Fruit fly (Drosophila melanogaster) whole organism, embryonic: ENCODE results near the gene CG12680.

Experiments
- Atf-2 ChIP-seq: fragments of 200-800 bp; sonication (Bioruptor generic); optimal IDR thresholded peaks from 2 replicates; lab custom pipeline; 2016; ENCODE audit warnings: missing biosample characterization, missing genetic modification characterization
- Atf6 ChIP-seq: fragments of 200-800 bp; sonication (Bioruptor generic); IDR thresholded peaks from 2 replicates; pipeline ENCODE4 v1.3.6; 2022; ENCODE audit warnings: missing biosample characterization, missing genetic modification characterization
- CG12659 ChIP-seq: fragments of 200-800 bp; sonication (Bioruptor generic); optimal IDR thresholded peaks from 3 replicates; lab custom pipeline; 2017; ENCODE audit warnings: mild to moderate bottlenecking, missing biosample characterization, missing genetic modification reagents, missing genetic modification characterization
- CG13123 ChIP-seq: fragments of 200-800 bp; sonication (Bioruptor generic); optimal IDR thresholded peaks from 2 replicates; lab custom pipeline; 2016; ENCODE audit warnings: missing biosample characterization, missing genetic modification characterization
- CG13624 ChIP-seq: fragments of 200-800 bp; sonication (Bioruptor generic); optimal IDR thresholded peaks from 2 replicates; lab custom pipeline; 2016; ENCODE audit warnings: missing biosample characterization, missing genetic modification characterization
- CG16863 ChIP-seq: fragments of 200-800 bp; sonication (Bioruptor generic); optimal IDR thresholded peaks from 3 replicates; lab custom pipeline; 2016; ENCODE audit warnings: missing biosample characterization, missing genetic modification characterization
- CG17385 ChIP-seq: fragments of 200-800 bp; sonication (Bioruptor generic); optimal IDR thresholded peaks from 3 replicates; lab custom pipeline; 2018; ENCODE audit warnings: missing biosample characterization, mild to moderate bottlenecking, missing genetic modification characterization
- CG17568 ChIP-seq: fragments of 200-800 bp; sonication (Bioruptor generic); optimal IDR thresholded peaks from 2 replicates; lab custom pipeline; 2018; ENCODE audit warnings: missing biosample characterization, mild to moderate bottlenecking, missing genetic modification characterization, moderate library complexity
- CG17912 ChIP-seq: fragments of 200-800 bp; sonication (Bioruptor generic); optimal IDR thresholded peaks from 2 replicates; lab custom pipeline; 2018; ENCODE audit warnings: missing biosample characterization, mild to moderate bottlenecking, missing genetic modification characterization
- CG2875 ChIP-seq: fragments of 200-800 bp; sonication (Bioruptor generic); optimal IDR thresholded peaks from 2 replicates; lab custom pipeline; 2017; ENCODE audit warnings: missing biosample characterization, mild to moderate bottlenecking, missing genetic modification characterization, missing genetic modification reagents
- CG32767 ChIP-seq: fragments of 200-800 bp; sonication (Bioruptor generic); IDR thresholded peaks from 2 replicates; pipeline ENCODE4 v1.3.6; 2022; ENCODE audit warnings: missing biosample characterization, missing genetic modification characterization
- CG3407 ChIP-seq: fragments of 200-800 bp; sonication (Bioruptor generic); optimal IDR thresholded peaks from 2 replicates; lab custom pipeline; 2018; ENCODE audit warnings: missing biosample characterization, mild to moderate bottlenecking, missing genetic modification characterization
- CG3726 ChIP-seq: fragments of 200-800 bp; sonication (Bioruptor generic); IDR thresholded peaks from 3 replicates; pipeline ENCODE4, ENCODE4 v1.3.6; 2022; ENCODE audit warnings: missing biosample characterization, missing genetic modification characterization
- CG3847 ChIP-seq: fragments of 200-800 bp; sonication (Bioruptor generic); IDR thresholded peaks from 2 replicates; pipeline ENCODE4 v1.3.6; 2022; ENCODE audit warnings: missing biosample characterization, missing genetic modification characterization
- CG3995 ChIP-seq: fragments of 200-800 bp; sonication (Bioruptor generic); optimal IDR thresholded peaks from 3 replicates; lab custom pipeline; 2016; ENCODE audit warnings: missing biosample characterization, missing genetic modification characterization
- CG4360 ChIP-seq: fragments of 200-800 bp; sonication (Bioruptor generic); IDR thresholded peaks from 2 replicates; pipeline ENCODE4 v1.3.6; 2022; ENCODE audit warnings: missing biosample characterization, missing genetic modification characterization
- CG4424 ChIP-seq: fragments of 200-800 bp; sonication (Bioruptor generic); optimal IDR thresholded peaks from 3 replicates; lab custom pipeline; 2016; ENCODE audit warnings: missing biosample characterization, missing genetic modification characterization
- CG4730 ChIP-seq: fragments of 200-800 bp; sonication (Bioruptor generic); IDR thresholded peaks from 2 replicates; pipeline ENCODE4 v1.3.6; 2022; ENCODE audit warnings: missing biosample characterization, missing genetic modification characterization
- CG9609 ChIP-seq: fragments of 200-800 bp; sonication (Bioruptor generic); optimal IDR thresholded peaks from 3 replicates; lab custom pipeline; 2016; ENCODE audit warnings: missing biosample characterization, missing genetic modification characterization
- CG9932 ChIP-seq: fragments of 200-800 bp; sonication (Bioruptor generic); IDR thresholded peaks from 2 replicates; pipeline ENCODE4 v1.3.6; 2022; ENCODE audit warnings: missing biosample characterization, missing genetic modification characterization
- CHES-1-like ChIP-seq: fragments of 200-800 bp; sonication (Bioruptor generic); optimal IDR thresholded peaks from 2 replicates; lab custom pipeline; 2016; ENCODE audit warnings: missing biosample characterization, missing genetic modification characterization
- D19A ChIP-seq: fragments of 200-800 bp; optimal IDR thresholded peaks from 3 replicates; lab custom pipeline; 2019; ENCODE audit warnings: missing biosample characterization, mild to moderate bottlenecking, missing genetic modification characterization, moderate library complexity
- Dip3 ChIP-seq: fragments of 200-800 bp; sonication (Bioruptor generic); optimal IDR thresholded peaks from 3 replicates; lab custom pipeline; 2016; ENCODE audit warnings: missing biosample characterization, missing genetic modification characterization
- Eip74EF ChIP-seq, 2 experiments: fragments of 200-800 bp in 1 of 2; fragments of >200 bp in 1 of 2; sonication (Bioruptor generic) in 1 of 2; optimal IDR thresholded peaks; 2 replicates each; lab custom pipeline; 2017 to 2019; ENCODE audit warnings: missing biosample characterization in 2 of 2, missing genetic modification characterization in 2 of 2, mild to moderate bottlenecking in 1 of 2, moderate library complexity in 1 of 2
- Ets65A ChIP-seq: fragments of 200-800 bp; sonication (Bioruptor generic); peaks from one replicate; lab custom pipeline; 2016; ENCODE audit warnings: missing biosample characterization, missing genetic modification characterization
- HHEX ChIP-seq: fragments of 200-800 bp; sonication (Bioruptor generic); optimal IDR thresholded peaks from 3 replicates; lab custom pipeline; 2017; ENCODE audit warnings: missing biosample characterization, mild to moderate bottlenecking, missing genetic modification characterization, missing genetic modification reagents
- Lhr ChIP-seq: fragments of 200-800 bp; sonication (Bioruptor generic); optimal IDR thresholded peaks from 3 replicates; lab custom pipeline; 2017; ENCODE audit warnings: mild to moderate bottlenecking, missing biosample characterization, missing genetic modification reagents, missing genetic modification characterization
- Lpt ChIP-seq: fragments of >200 bp; optimal IDR thresholded peaks from 2 replicates; lab custom pipeline; 2018; ENCODE audit warnings: missing biosample characterization, missing genetic modification characterization
- NfI ChIP-seq: fragments of 200-800 bp; sonication (Bioruptor generic); optimal IDR thresholded peaks from 3 replicates; lab custom pipeline; 2018; ENCODE audit warnings: missing biosample characterization, mild to moderate bottlenecking, missing genetic modification characterization, moderate library complexity
- Oli ChIP-seq: fragments of 200-800 bp; sonication (Bioruptor generic); optimal IDR thresholded peaks from 2 replicates; lab custom pipeline; 2018; ENCODE audit warnings: missing biosample characterization, mild to moderate bottlenecking, missing genetic modification characterization, moderate library complexity
- Ptx1 ChIP-seq: fragments of 200-800 bp; sonication (Bioruptor generic); IDR thresholded peaks from 2 replicates; pipeline ENCODE4 v1.3.6; 2022; ENCODE audit warnings: missing biosample characterization, missing genetic modification characterization
- Sin3A ChIP-seq: fragments of >200 bp; optimal IDR thresholded peaks from 2 replicates; lab custom pipeline; 2018
- TFAM ChIP-seq: fragments of 200-800 bp; sonication (Bioruptor generic); optimal IDR thresholded peaks from 2 replicates; lab custom pipeline; 2017; ENCODE audit warnings: missing biosample characterization, missing genetic modification characterization, inconsistent platforms
- YL-1 ChIP-seq: fragments of 200-800 bp; sonication (Bioruptor generic); optimal IDR thresholded peaks from 3 replicates; lab custom pipeline; 2017; ENCODE audit warnings: missing biosample characterization, mild to moderate bottlenecking, missing genetic modification characterization
- crp ChIP-seq, 2 experiments: fragments of 200-800 bp; sonication (Bioruptor generic); optimal IDR thresholded peaks; 2 replicates in 1 of 2; 3 replicates in 1 of 2; lab custom pipeline; 2017; ENCODE audit warnings: missing biosample characterization in 2 of 2, missing genetic modification characterization in 2 of 2, mild to moderate bottlenecking in 1 of 2, moderate library complexity in 1 of 2
- dan ChIP-seq: fragments of 200-800 bp; sonication (Bioruptor generic); IDR thresholded peaks from 2 replicates; pipeline ENCODE4 v1.3.6; 2022; ENCODE audit warnings: missing biosample characterization, missing genetic modification characterization
- dimm ChIP-seq: fragments of 200-800 bp; sonication (Bioruptor generic); IDR thresholded peaks from 2 replicates; pipeline ENCODE4 v1.3.6; 2022; ENCODE audit warnings: missing biosample characterization, missing genetic modification characterization
- en ChIP-seq: fragments of 200-800 bp; sonication (Bioruptor generic); optimal IDR thresholded peaks from 2 replicates; lab custom pipeline; 2016; ENCODE audit warnings: missing biosample characterization, missing genetic modification characterization
- gt ChIP-seq: fragments of 200-800 bp; sonication (Bioruptor generic); IDR thresholded peaks from 2 replicates; pipeline ENCODE4 v1.3.6; 2022; ENCODE audit warnings: missing biosample characterization, missing genetic modification characterization
- klu ChIP-seq: fragments of 200-800 bp; sonication (Bioruptor generic); IDR thresholded peaks from 2 replicates; pipeline ENCODE4 v1.3.6; 2022; ENCODE audit warnings: missing biosample characterization, missing genetic modification characterization
- odd ChIP-seq: fragments of 200-800 bp; sonication (Bioruptor generic); optimal IDR thresholded peaks from 2 replicates; lab custom pipeline; 2017; ENCODE audit warnings: missing biosample characterization, mild to moderate bottlenecking, missing genetic modification characterization
- p53 ChIP-seq: fragments of 200-800 bp; sonication (Bioruptor generic); optimal IDR thresholded peaks from 2 replicates; lab custom pipeline; 2016; ENCODE audit warnings: missing biosample characterization, missing genetic modification characterization
- pnt ChIP-seq: fragments of 200-800 bp; sonication (Bioruptor generic); optimal IDR thresholded peaks from 3 replicates; lab custom pipeline; 2016; ENCODE audit warnings: missing biosample characterization, missing genetic modification characterization
- prd ChIP-seq, 3 experiments: fragments of >200 bp in 2 of 3; fragments of 200-800 bp in 1 of 3; sonication (Bioruptor generic) in 1 of 3; optimal IDR thresholded peaks in 2 of 3; IDR thresholded peaks in 1 of 3; 2 replicates in 2 of 3; 3 replicates in 1 of 3; pipeline versions ENCODE4 v1.3.6 to Lab custom; 2017 to 2022; ENCODE audit warnings: missing biosample characterization in 1 of 3, missing genetic modification characterization in 1 of 3
- sens ChIP-seq: fragments of 200-800 bp; sonication (Bioruptor generic); peaks from one replicate; lab custom pipeline; 2016; ENCODE audit warnings: missing biosample characterization, missing genetic modification characterization
- shn ChIP-seq: fragments of 200-800 bp; sonication (Bioruptor generic); optimal IDR thresholded peaks from 3 replicates; lab custom pipeline; 2016; ENCODE audit warnings: missing biosample characterization, missing genetic modification characterization
- sim ChIP-seq: fragments of 200-800 bp; sonication (Bioruptor generic); IDR thresholded peaks from 2 replicates; pipeline ENCODE4 v1.3.6; 2022; ENCODE audit warnings: missing biosample characterization, missing genetic modification characterization
- ssp ChIP-seq: fragments of 200-800 bp; sonication (Bioruptor generic); IDR thresholded peaks from 2 replicates; pipeline ENCODE4 v1.3.6; 2022; ENCODE audit warnings: missing biosample characterization, missing genetic modification characterization
- ttk ChIP-seq: fragments of 200-800 bp; sonication (Bioruptor generic); IDR thresholded peaks from 2 replicates; pipeline ENCODE4 v2.1.2; 2022; ENCODE audit warnings: missing biosample characterization, missing genetic modification characterization

Gene CG12680

DNA sequence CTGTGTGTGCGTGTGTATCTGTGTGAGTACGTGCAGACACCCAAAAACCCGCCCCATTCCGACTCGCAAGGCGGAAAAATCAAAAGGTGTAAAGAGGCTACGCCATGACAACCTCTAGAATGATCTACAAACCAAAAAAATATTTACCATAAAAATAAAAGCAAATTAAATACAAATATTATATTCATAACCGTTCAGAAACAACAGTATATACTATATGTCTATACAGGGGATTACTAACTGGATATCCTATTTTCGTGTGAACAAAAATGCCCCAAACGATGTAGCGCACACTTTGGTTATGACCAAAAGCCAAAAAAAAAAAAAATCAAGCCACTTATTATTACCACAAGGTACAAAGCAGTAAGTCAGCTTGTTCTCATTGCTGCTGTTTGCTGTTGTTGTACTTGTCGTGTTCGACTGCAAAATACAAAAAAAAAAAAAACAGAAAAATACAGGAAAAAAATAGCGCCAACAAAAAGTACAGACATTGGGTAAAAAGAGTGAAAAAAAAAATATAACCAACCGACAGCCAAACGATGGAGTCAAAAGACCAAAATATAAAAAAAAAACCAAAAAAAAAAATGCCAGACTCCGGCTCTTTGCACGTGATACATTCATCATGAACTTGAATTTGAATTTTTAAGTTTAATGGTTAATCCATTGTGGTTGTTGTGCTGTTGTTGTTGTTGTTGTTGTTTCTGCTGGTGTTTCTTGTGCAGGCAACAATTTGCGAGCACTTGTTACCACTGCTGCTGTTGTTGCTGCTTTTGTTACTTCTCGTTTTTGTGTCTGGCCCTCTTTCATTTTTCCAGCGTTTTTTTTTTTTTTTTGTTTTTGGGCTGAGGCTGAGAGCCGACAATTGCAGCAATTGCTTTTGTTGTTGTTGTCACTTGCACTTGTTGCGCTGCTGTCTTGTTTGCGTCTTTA, 44.5 kb downstream of the CG12680 start (continued):
- TF ChIP-seq en (GFP tag; lab: Kevin White, UChicago): no peak
- peak; percentile 67 for TF ChIP-seq klu
- peak; percentile 52 for TF ChIP-seq CG4424 (GFP tag; lab: Kevin White, UChicago)
- peak; percentile 79 for TF ChIP-seq CG4730
- peak; percentile 43 for TF ChIP-seq CG17385 (GFP tag; lab: Kevin White, UChicago)
- TF ChIP-seq CG3726 (GFP tag; lab: Robert Waterston, UW): 0 out of 3 replicates have a peak, but pooled peaks have one; percentile 69
- no peak for TF ChIP-seq CG13123 (GFP tag; lab: Kevin White, UChicago)
- peak; percentile 83 for TF ChIP-seq Ets65A
- no peak for TF ChIP-seq CG3407 (GFP tag; lab: Kevin White, UChicago)
- TF ChIP-seq CG17912 (GFP tag; lab: Kevin White, UChicago): no peak
- 0 out of 2 replicates have a peak, but pooled peaks have one; percentile 15 for TF ChIP-seq gt (GFP tag; lab: Robert Waterston, UW)
- TF ChIP-seq Ptx1: peak; percentile 84
- TF ChIP-seq CG9609 (GFP tag; lab: Kevin White, UChicago): no peak
- TF ChIP-seq CG4360 (GFP tag; lab: Robert Waterston, UW): peak; percentile 67
- peak; percentile 42 for TF ChIP-seq Dip3 (GFP tag; lab: Kevin White, UChicago)
- peak; percentile 76 for TF ChIP-seq ttk (GFP tag; lab: Robert Waterston, UW)
- TF ChIP-seq TFAM (GFP tag; lab: Kevin White, UChicago): no peak
- TF ChIP-seq ssp (GFP tag; lab: Robert Waterston, UW): 0 out of 2 replicates have a peak, but pooled peaks have one; percentile 28
- TF ChIP-seq CG12659 (GFP tag; lab: Kevin White, UChicago): peak; percentile 48
- no peak for TF ChIP-seq odd (GFP tag; lab: Kevin White, UChicago)
- TF ChIP-seq CG9932 (GFP tag; lab: Robert Waterston, UW): peak; percentile 86
- TF ChIP-seq Atf-2: no peak
- TF ChIP-seq p53 (GFP tag; lab: Kevin White, UChicago): no peak
- TF ChIP-seq prd (optimal IDR thresholded peaks at IDR 0.05; lab: Kevin White, UChicago): no peak
- peak; percentile 85 for TF ChIP-seq prd (GFP tag; IDR thresholded peaks at IDR 0.05; lab: Robert Waterston, UW)
- peak; percentile 62 for TF ChIP-seq CG32767 (GFP tag; lab: Robert Waterston, UW)
- TF ChIP-seq Oli: peak; percentile 51
- TF ChIP-seq Sin3A (lab: Kevin White, UChicago): no peak
- no peak for TF ChIP-seq crp (GFP tag; optimal IDR thresholded peaks at IDR 0.05; lab: Kevin White, UChicago)
- no peak for TF ChIP-seq shn (GFP tag; lab: Kevin White, UChicago)
- peak; percentile 73 for TF ChIP-seq CG3847 (GFP tag; lab: Robert Waterston, UW)
- no peak for TF ChIP-seq CG17568 (GFP tag; lab: Kevin White, UChicago)
- TF ChIP-seq YL-1 (GFP tag; lab: Kevin White, UChicago): no peak
- TF ChIP-seq dimm (GFP tag; lab: Robert Waterston, UW): peak; percentile 52; the same call in 1 of the 2 replicates
- no peak for TF ChIP-seq sim (GFP tag; lab: Robert Waterston, UW)
- peak; percentile 85 for TF ChIP-seq sens (GFP tag; lab: Kevin White, UChicago)
- peak; percentile 11 for TF ChIP-seq pnt (GFP tag; lab: Kevin White, UChicago)
- no peak for TF ChIP-seq Lpt (GFP tag; lab: Kevin White, UChicago)
- no peak for TF ChIP-seq CHES-1-like
- peak; percentile 52 for TF ChIP-seq NfI (GFP tag; lab: Kevin White, UChicago)
- peak; percentile 53 for TF ChIP-seq HHEX (GFP tag; lab: Kevin White, UChicago)
- peak; percentile 51 for TF ChIP-seq D19A (tag; lab: Kevin White, UChicago)
- TF ChIP-seq Lhr (GFP tag; lab: Kevin White, UChicago): no peak
- peak in 1 of 2 experiments; percentile 60 for TF ChIP-seq Eip74EF (GFP tag; optimal IDR thresholded peaks at IDR 0.05; lab: Kevin White, UChicago)
- peak; percentile 84 for TF ChIP-seq Atf6
- TF ChIP-seq dan: no peak
- TF ChIP-seq CG2875 (GFP tag; lab: Kevin White, UChicago): no peak
- TF ChIP-seq CG3995 (GFP tag; lab: Kevin White, UChicago): no peak
- peak; percentile 25 for TF ChIP-seq CG13624
- no peak for TF ChIP-seq CG16863 (GFP tag; lab: Kevin White, UChicago)
